Fruit fly (Drosophila melanogaster): ENCODE data around the gene Tango6.
A peak's percentile ranks its signal among the peaks of the same experiment; 100 is the strongest.

The Tango6 gene

dm6 chr2L:18987078-18987895 is 18.5 kb downstream of the Tango6 start, which contains the start of the genes Swip-1 and EMC5 (continued):
- TF ChIP-seq gsb (GFP tag; IDR thresholded peaks at IDR 0.05) (no peak), Eip74EF (GFP tag; optimal IDR thresholded peaks at IDR 0.05) (peak in 1 of 2 experiments; percentile 20), fd64A (GFP tag; optimal IDR thresholded peaks at IDR 0.05) (no peak), CG8359 (GFP tag; optimal IDR thresholded peaks at IDR 0.05; ENCODE audit: borderline replicate concordance) (no peak), sim (GFP tag; IDR thresholded peaks at IDR 0.05) (no peak), MESR4 (GFP tag; optimal IDR thresholded peaks at IDR 0.05) (peak; percentile 73), CG15011 (GFP tag; optimal IDR thresholded peaks at IDR 0.05) (no peak), trh (GFP tag; optimal IDR thresholded peaks at IDR 0.05) (peak; percentile 51), CG12155 (GFP tag; optimal IDR thresholded peaks at IDR 0.05) (peak; percentile 38), ERR (GFP tag; optimal IDR thresholded peaks at IDR 0.05) (no peak), croc (GFP tag; conservative IDR thresholded peaks at IDR 0.05) (0 out of 3 replicates have a peak, but pooled peaks have one; percentile 19), CG2116 (GFP tag; optimal IDR thresholded peaks at IDR 0.05) (peak; percentile 43), ranshi (GFP tag; IDR thresholded peaks at IDR 0.05) (peak; percentile 59; the same call in 1 of the 2 replicates), Antp (GFP tag; optimal IDR thresholded peaks at IDR 0.05) (no peak), luna (GFP tag; optimal IDR thresholded peaks at IDR 0.05) (no peak), exex (tag; optimal IDR thresholded peaks at IDR 0.05) (peak; percentile 24), gcm2 (GFP tag; optimal IDR thresholded peaks at IDR 0.05) (no peak), crc (GFP tag; optimal IDR thresholded peaks at IDR 0.05) (no peak), Stat92E (GFP tag; optimal IDR thresholded peaks at IDR 0.05) (no peak), Chrac-16 (GFP tag; optimal IDR thresholded peaks at IDR 0.05) (peak; percentile 46), Kr (GFP tag; optimal IDR thresholded peaks at IDR 0.05) (no peak), ind (GFP tag; optimal IDR thresholded peaks at IDR 0.05) (peak; percentile 59), Sry-δ (GFP tag; optimal IDR thresholded peaks at IDR 0.05) (peak; percentile 68), salm (tag; optimal IDR thresholded peaks at IDR 0.05) (no peak), knrl (GFP tag; IDR thresholded peaks at IDR 0.05; ENCODE audit: partially characterized antibody) (peak; percentile 44; the same call in 1 of the 3 replicates), CG12744 (GFP tag; optimal IDR thresholded peaks at IDR 0.05) (no peak), Trl (optimal IDR thresholded peaks at IDR 0.05) (no peak), Trl (GFP tag; optimal IDR thresholded peaks at IDR 0.05) (peak; percentile 1), CG1792 (GFP tag; optimal IDR thresholded peaks at IDR 0.05) (no peak), Sox100B (GFP tag; optimal IDR thresholded peaks at IDR 0.05) (peak; percentile 62), CG7745 (tag; optimal IDR thresholded peaks at IDR 0.05) (no peak), CG9215 (GFP tag; IDR thresholded peaks at IDR 0.05) (peak; percentile 56), lola (GFP tag; optimal IDR thresholded peaks at IDR 0.05) (peak in 1 of 3 experiments; percentile 72), nmo (GFP tag; optimal IDR thresholded peaks at IDR 0.05) (peak; percentile 86), ewg (GFP tag; optimal IDR thresholded peaks at IDR 0.05) (peak; percentile 16), wdn (GFP tag; IDR thresholded peaks at IDR 0.05) (no peak), Dll (GFP tag; IDR thresholded peaks at IDR 0.05; ENCODE audit: partially characterized antibody) (peak; percentile 78), CG32772 (GFP tag; IDR thresholded peaks at IDR 0.05) (peak; percentile 40; the same call in 1 of the 2 replicates), sens (GFP tag) (peak; percentile 55), CG17612 (GFP tag; IDR thresholded peaks at IDR 0.05) (0 out of 2 replicates have a peak, but pooled peaks have one; percentile 31), CG6254 (GFP tag; optimal IDR thresholded peaks at IDR 0.05) (peak; percentile 19), Nf-YB (GFP tag; optimal IDR thresholded peaks at IDR 0.05) (no peak), kay (GFP tag; optimal IDR thresholded peaks at IDR 0.05) (peak; percentile 16), ato (GFP tag; IDR thresholded peaks at IDR 0.05; ENCODE audit: partially characterized antibody) (peak; percentile 55; the same call in 1 of the 2 replicates), Dref (GFP tag; IDR thresholded peaks at IDR 0.05) (no peak), CG3281 (GFP tag; optimal IDR thresholded peaks at IDR 0.05) (peak; percentile 44), Tbp (GFP tag; optimal IDR thresholded peaks at IDR 0.05) (no peak), bab2 (GFP tag; optimal IDR thresholded peaks at IDR 0.05) (no peak)
